Fruit fly (Drosophila melanogaster) whole organism, wandering third instar larva: ENCODE data around the gene ksr.

ENCODE experiments used
- Abd-B ChIP-seq: fragments of >200 bp; optimal IDR thresholded peaks from 2 replicates; lab custom pipeline; 2017; ENCODE audit warnings: missing biosample characterization, missing genetic modification characterization
- CG32264 ChIP-seq: fragments of 200-800 bp; sonication (Bioruptor generic); optimal IDR thresholded peaks from 2 replicates; lab custom pipeline; 2016; ENCODE audit warnings: missing biosample characterization, missing genetic modification characterization
- CG9705 ChIP-seq: fragments of 200-800 bp; sonication (Bioruptor generic); optimal IDR thresholded peaks from 2 replicates; lab custom pipeline; 2018; ENCODE audit warnings: missing biosample characterization, mild to moderate bottlenecking, missing genetic modification characterization
- CrebA ChIP-seq: fragments of 200-800 bp; sonication (Bioruptor generic); optimal IDR thresholded peaks from 2 replicates; lab custom pipeline; 2016; ENCODE audit warnings: missing biosample characterization, mild to moderate bottlenecking, missing genetic modification characterization, borderline replicate concordance
- Dfd ChIP-seq: fragments of >200 bp; optimal IDR thresholded peaks from 2 replicates; lab custom pipeline; 2017; ENCODE audit warnings: missing biosample characterization, missing genetic modification characterization
- Dif ChIP-seq: fragments of 200-275, 200-300 bp; sonication (Bioruptor generic); optimal IDR thresholded peaks from 2 replicates; lab custom pipeline; 2018; ENCODE audit warnings: missing biosample characterization, missing genetic modification characterization; ENCODE audit not compliant: partially characterized antibody
- GATAd ChIP-seq: sonication (Bioruptor generic); optimal IDR thresholded peaks from 2 replicates; lab custom pipeline; 2016; ENCODE audit warnings: missing biosample characterization, missing genetic modification characterization
- HLH106 ChIP-seq: fragments of 200-800 bp; optimal IDR thresholded peaks from 3 replicates; lab custom pipeline; 2019; ENCODE audit warnings: missing biosample characterization, mild to moderate bottlenecking, missing genetic modification characterization, moderate library complexity
- Hnf4 ChIP-seq: fragments of 200-800 bp; sonication (Bioruptor generic); optimal IDR thresholded peaks from 2 replicates; lab custom pipeline; 2016; ENCODE audit warnings: missing biosample characterization, mild to moderate bottlenecking, missing genetic modification characterization
- Hr78 ChIP-seq: fragments of >200 bp; optimal IDR thresholded peaks from 2 replicates; lab custom pipeline; 2017; ENCODE audit warnings: missing biosample characterization, missing genetic modification characterization
- Hr83 ChIP-seq: fragments of 200-300 bp; sonication (Bioruptor generic); optimal IDR thresholded peaks from 2 replicates; lab custom pipeline; 2016; ENCODE audit warnings: missing biosample characterization, mild to moderate bottlenecking, missing genetic modification characterization, moderate library complexity; ENCODE audit not compliant: poor library complexity, severe bottlenecking
- Jra ChIP-seq: sonication (Bioruptor generic); optimal IDR thresholded peaks from 2 replicates; lab custom pipeline; 2016; ENCODE audit warnings: missing biosample characterization, missing genetic modification characterization
- Mio ChIP-seq: sonication (Bioruptor generic); optimal IDR thresholded peaks from 2 replicates; lab custom pipeline; 2016; ENCODE audit warnings: missing biosample characterization, missing genetic modification characterization
- Myc ChIP-seq: fragments of >200 bp; optimal IDR thresholded peaks from 2 replicates; lab custom pipeline; 2017
- N ChIP-seq: fragments of >200 bp; optimal IDR thresholded peaks from 2 replicates; lab custom pipeline; 2018; ENCODE audit warnings: missing biosample characterization, missing external identifiers, missing genetic modification characterization
- OdsH ChIP-seq: fragments of 200-800 bp; sonication (Bioruptor generic); optimal IDR thresholded peaks from 2 replicates; lab custom pipeline; 2016; ENCODE audit warnings: missing biosample characterization, mild to moderate bottlenecking, missing genetic modification characterization
- Rel ChIP-seq, 2 experiments: fragments of 200-800 bp; sonication (Bioruptor generic) in 1 of 2; optimal IDR thresholded peaks; 2 replicates in 1 of 2; 3 replicates in 1 of 2; lab custom pipeline; 2016 to 2019; ENCODE audit warnings: mild to moderate bottlenecking in 2 of 2, missing biosample characterization in 2 of 2, missing genetic modification characterization in 2 of 2, moderate library complexity in 1 of 2
- Sp1 ChIP-seq: fragments of 200-800 bp; sonication (Bioruptor generic); optimal IDR thresholded peaks from 3 replicates; lab custom pipeline; 2019; ENCODE audit warnings: missing biosample characterization, mild to moderate bottlenecking, missing genetic modification characterization, moderate library complexity
- Vsx2 ChIP-seq: fragments of 200-300, 225-300 bp; sonication (Bioruptor generic); optimal IDR thresholded peaks from 2 replicates; lab custom pipeline; 2018; ENCODE audit warnings: missing biosample characterization, missing genetic modification characterization; ENCODE audit not compliant: partially characterized antibody
- br ChIP-seq: fragments of 200-800 bp; sonication (Bioruptor generic); optimal IDR thresholded peaks from 2 replicates; lab custom pipeline; 2016; ENCODE audit warnings: missing biosample characterization, missing genetic modification characterization
- brk ChIP-seq: fragments of 200-800 bp; sonication (Bioruptor generic); optimal IDR thresholded peaks from 2 replicates; lab custom pipeline; 2016; ENCODE audit warnings: missing biosample characterization, mild to moderate bottlenecking, missing genetic modification characterization
- dl ChIP-seq, 2 experiments: fragments of 175-275, 200-275 bp in 1 of 2; fragments of 200-275 bp in 1 of 2; sonication (Bioruptor generic); optimal IDR thresholded peaks; lab custom pipeline; 2018; ENCODE audit warnings: mild to moderate bottlenecking in 2 of 2, missing biosample characterization in 2 of 2, missing genetic modification characterization in 2 of 2, moderate library complexity in 2 of 2; ENCODE audit not compliant: partially characterized antibody in 2 of 2, insufficient read depth in 1 of 2
- dmrt93B ChIP-seq: fragments of 200-800 bp; sonication (Bioruptor generic); optimal IDR thresholded peaks from 2 replicates; lab custom pipeline; 2018; ENCODE audit warnings: missing biosample characterization, mild to moderate bottlenecking, missing genetic modification characterization
- dsf ChIP-seq: sonication (Bioruptor generic); optimal IDR thresholded peaks from 2 replicates; lab custom pipeline; 2016; ENCODE audit warnings: missing biosample characterization, missing genetic modification characterization, borderline replicate concordance
- ey ChIP-seq: fragments of 200-800 bp; sonication (Bioruptor generic); optimal IDR thresholded peaks from 2 replicates; lab custom pipeline; 2016; ENCODE audit warnings: missing biosample characterization, missing genetic modification characterization
- foxo ChIP-seq, 2 experiments: fragments of 200-800 bp; sonication (Bioruptor generic); optimal IDR thresholded peaks; 2 replicates in 1 of 2; 3 replicates in 1 of 2; lab custom pipeline; 2016 to 2017; ENCODE audit warnings: missing biosample characterization in 2 of 2, missing genetic modification characterization in 2 of 2
- fru ChIP-seq: fragments of 200-800 bp; sonication (Bioruptor generic); optimal IDR thresholded peaks from 3 replicates; lab custom pipeline; 2016; ENCODE audit warnings: missing biosample characterization, mild to moderate bottlenecking, missing genetic modification characterization
- h ChIP-seq: fragments of 200-800 bp; sonication (Bioruptor generic); optimal IDR thresholded peaks from 3 replicates; lab custom pipeline; 2016; ENCODE audit warnings: missing biosample characterization, mild to moderate bottlenecking, missing genetic modification characterization
- jim ChIP-seq: fragments of 175-275, 200-325 bp; sonication (Bioruptor generic); optimal IDR thresholded peaks from 2 replicates; lab custom pipeline; 2016; ENCODE audit warnings: missing biosample characterization, mild to moderate bottlenecking, missing genetic modification characterization
- lola ChIP-seq: fragments of >200 bp; optimal IDR thresholded peaks from 2 replicates; lab custom pipeline; 2017; ENCODE audit warnings: missing biosample characterization, missing genetic modification characterization
- pan ChIP-seq: fragments of >200 bp; optimal IDR thresholded peaks from 2 replicates; lab custom pipeline; 2017
- psq ChIP-seq: fragments of 200-800 bp; sonication (Bioruptor generic); optimal IDR thresholded peaks from 3 replicates; lab custom pipeline; 2017; ENCODE audit warnings: missing biosample characterization, mild to moderate bottlenecking, missing genetic modification characterization, moderate library complexity
- rgr ChIP-seq: fragments of 200-800 bp; sonication (Bioruptor generic); optimal IDR thresholded peaks from 3 replicates; lab custom pipeline; 2016; ENCODE audit warnings: missing biosample characterization, mild to moderate bottlenecking, missing genetic modification characterization
- sage ChIP-seq: fragments of 200-800 bp; sonication (Bioruptor generic); optimal IDR thresholded peaks from 2 replicates; lab custom pipeline; 2016; ENCODE audit warnings: missing biosample characterization, mild to moderate bottlenecking, missing genetic modification characterization
- sv ChIP-seq: fragments of 200-800 bp; sonication (Bioruptor generic); optimal IDR thresholded peaks from 3 replicates; lab custom pipeline; 2016; ENCODE audit warnings: missing biosample characterization, missing genetic modification characterization
- tai ChIP-seq: sonication (Bioruptor generic); optimal IDR thresholded peaks from 2 replicates; lab custom pipeline; 2016; ENCODE audit warnings: missing biosample characterization, missing genetic modification characterization
- usp ChIP-seq: fragments of >200 bp; optimal IDR thresholded peaks from 2 replicates; lab custom pipeline; 2017; ENCODE audit warnings: missing biosample characterization, missing genetic modification characterization
- woc ChIP-seq: sonication (Bioruptor generic); optimal IDR thresholded peaks from 2 replicates; lab custom pipeline; 2016; ENCODE audit warnings: missing biosample characterization, mild to moderate bottlenecking, missing genetic modification characterization

Gene ksr

dm6 chr3R:5467619-5468018 is 16.1 kb downstream of the ksr start, which contains the start of gene POLDIP2:
TSS of gene POLDIP2 (plus strand) at chr3R:5467778.
- TF ChIP-seq Dif (GFP tag; lab: Kevin White, UChicago) (no peak), sage (GFP tag; lab: Kevin White, UChicago) (no peak), CrebA (GFP tag; lab: Kevin White, UChicago) (no peak), br (no peak), sv (GFP tag; lab: Kevin White, UChicago) (no peak), CG32264 (no peak), foxo (GFP tag; optimal IDR thresholded peaks at IDR 0.05; lab: Kevin White, UChicago) (no peak), Hr83 (peak; percentile 9), Rel (GFP tag; optimal IDR thresholded peaks at IDR 0.05; lab: Kevin White, UChicago) (no peak), Rel (tag; optimal IDR thresholded peaks at IDR 0.05; lab: Kevin White, UChicago) (peak; percentile 47), dmrt93B (GFP tag; lab: Kevin White, UChicago) (no peak), h (GFP tag; lab: Kevin White, UChicago) (no peak), HLH106 (tag; lab: Kevin White, UChicago) (no peak), lola (GFP tag; lab: Kevin White, UChicago) (no peak), rgr (peak; percentile 8), CG9705 (GFP tag; lab: Kevin White, UChicago) (no peak), usp (GFP tag; lab: Kevin White, UChicago) (no peak), fru (no peak), Sp1 (GFP tag; lab: Kevin White, UChicago) (no peak), Hr78 (no peak), N (no peak), ey (GFP tag; lab: Kevin White, UChicago) (no peak), Dfd (GFP tag; lab: Kevin White, UChicago) (no peak), tai (no peak)

- no peak for TF ChIP-seq usp (GFP tag; lab: Kevin White, UChicago)
- no peak for TF ChIP-seq dl (GFP tag; optimal IDR thresholded peaks at IDR 0.05; lab: Kevin White, UChicago; ENCODE audit: insufficient read depth in 1 of 2, partially characterized antibody in 2 of 2)
- TF ChIP-seq sage (GFP tag; lab: Kevin White, UChicago), result no peak
- no peak for TF ChIP-seq N
- peak; percentile 71 for TF ChIP-seq dmrt93B (GFP tag; lab: Kevin White, UChicago)
- no peak for TF ChIP-seq psq (GFP tag; lab: Kevin White, UChicago)
- peak; percentile 4 for TF ChIP-seq OdsH (GFP tag; lab: Kevin White, UChicago)
- TF ChIP-seq HLH106 (tag; lab: Kevin White, UChicago), result peak; percentile 58
- TF ChIP-seq CG32264, result peak; percentile 68
- TF ChIP-seq Dfd (GFP tag; lab: Kevin White, UChicago), result no peak
- TF ChIP-seq Vsx2 (GFP tag; lab: Kevin White, UChicago), result no peak
- TF ChIP-seq CrebA (GFP tag; lab: Kevin White, UChicago), result no peak
- TF ChIP-seq foxo (GFP tag; optimal IDR thresholded peaks at IDR 0.05; lab: Kevin White, UChicago), result peak; percentile 42 to 56
- TF ChIP-seq Rel (GFP tag; optimal IDR thresholded peaks at IDR 0.05; lab: Kevin White, UChicago), result no peak
- peak; percentile 54 for TF ChIP-seq Rel (tag; optimal IDR thresholded peaks at IDR 0.05; lab: Kevin White, UChicago)
- no peak for TF ChIP-seq jim
- TF ChIP-seq tai, result no peak
- no peak for TF ChIP-seq brk
- TF ChIP-seq Jra, result no peak
- TF ChIP-seq woc (GFP tag; lab: Kevin White, UChicago), result peak; percentile 26
- no peak for TF ChIP-seq dsf
- no peak for TF ChIP-seq Mio (GFP tag; lab: Kevin White, UChicago)
- no peak for TF ChIP-seq Abd-B
- no peak for TF ChIP-seq lola (GFP tag; lab: Kevin White, UChicago)
- no peak for TF ChIP-seq Dif (GFP tag; lab: Kevin White, UChicago)
- TF ChIP-seq Sp1 (GFP tag; lab: Kevin White, UChicago), result peak; percentile 86
- peak; percentile 30 for TF ChIP-seq Myc (lab: Kevin White, UChicago)
- TF ChIP-seq rgr, result peak; percentile 83
- TF ChIP-seq pan (lab: Kevin White, UChicago), result no peak
- TF ChIP-seq br, result peak; percentile 73
- peak; percentile 75 for TF ChIP-seq CG9705 (GFP tag; lab: Kevin White, UChicago)
- TF ChIP-seq h (GFP tag; lab: Kevin White, UChicago), result peak; percentile 71
- TF ChIP-seq Hr78, result no peak
- peak; percentile 16 for TF ChIP-seq ey (GFP tag; lab: Kevin White, UChicago)
- no peak for TF ChIP-seq Hnf4 (GFP tag; lab: Kevin White, UChicago)
- TF ChIP-seq GATAd (GFP tag; lab: Kevin White, UChicago), result no peak
- TF ChIP-seq fru, result peak; percentile 62
- TF ChIP-seq Hr83, result peak; percentile 84
- no peak for TF ChIP-seq sv (GFP tag; lab: Kevin White, UChicago)
Observed at dm6 chr3R:5466875-5467274, 16.8 kb downstream of the ksr start, which contains the start of gene RpL35A. TSS of gene RpL35A (minus strand) at chr3R:5467101.
